Worm (Caenorhabditis elegans) whole organism, L3 larva: ENCODE data around the gene F18E2.15.

ENCODE experiments used
- R02D3.7 ChIP-seq: fragments of 150-350 bp; optimal IDR thresholded peaks from 2 replicates; lab custom pipeline; 2014; ENCODE audit warnings: missing biosample characterization, missing genetic modification characterization
- daf-12 ChIP-seq: fragments of 150-350 bp; optimal IDR thresholded peaks from 2 replicates; lab custom pipeline; 2014; ENCODE audit warnings: missing biosample characterization, missing genetic modification reagents, missing genetic modification characterization
- elt-1 ChIP-seq: fragments of 150-350 bp; optimal IDR thresholded peaks from 2 replicates; lab custom pipeline; 2014; ENCODE audit warnings: missing biosample characterization, missing genetic modification characterization
- elt-2 ChIP-seq: sonication (generic microtip); optimal IDR thresholded peaks from 2 replicates; lab custom pipeline; 2016; ENCODE audit warnings: missing genetic modification reagents, mild to moderate bottlenecking, missing genetic modification characterization, missing compliant biosample characterization
- lin-39 ChIP-seq: fragments of 150-350 bp; optimal IDR thresholded peaks from 2 replicates; lab custom pipeline; 2018; ENCODE audit warnings: missing biosample characterization, missing genetic modification reagents, missing genetic modification characterization
- lsy-12 ChIP-seq: sonication (generic microtip); optimal IDR thresholded peaks from 2 replicates; lab custom pipeline; 2016; ENCODE audit warnings: mild to moderate bottlenecking, missing genetic modification characterization, missing compliant biosample characterization
- nfya-1 ChIP-seq: sonication (generic microtip); optimal IDR thresholded peaks from 2 replicates; lab custom pipeline; 2017; ENCODE audit warnings: missing genetic modification characterization, mild to moderate bottlenecking, missing compliant biosample characterization, antibody characterized with exemption, moderate library complexity; ENCODE audit not compliant: insufficient read depth
- nhr-25 ChIP-seq: sonication (generic microtip); optimal IDR thresholded peaks from 2 replicates; lab custom pipeline; 2017; ENCODE audit warnings: missing biosample characterization, missing genetic modification characterization

ce11 chrV:12795196-12795595, 34.4 kb upstream of the F18E2.15 start, which contains the start of gene ugt-4:
- TF ChIP-seq lin-39 (no peak), daf-12 (no peak), R02D3.7 (no peak), nhr-25 (tag; lab: Kevin White, UChicago) (no peak), lsy-12 (tag; lab: Kevin White, UChicago) (no peak), elt-1 (tag; lab: Kevin White, UChicago) (no peak), nfya-1 (tag; lab: Kevin White, UChicago) (no peak), elt-2 (peak; percentile 72)
